Worm (Caenorhabditis elegans): ENCODE results near the gene zif-1.

DNA sequence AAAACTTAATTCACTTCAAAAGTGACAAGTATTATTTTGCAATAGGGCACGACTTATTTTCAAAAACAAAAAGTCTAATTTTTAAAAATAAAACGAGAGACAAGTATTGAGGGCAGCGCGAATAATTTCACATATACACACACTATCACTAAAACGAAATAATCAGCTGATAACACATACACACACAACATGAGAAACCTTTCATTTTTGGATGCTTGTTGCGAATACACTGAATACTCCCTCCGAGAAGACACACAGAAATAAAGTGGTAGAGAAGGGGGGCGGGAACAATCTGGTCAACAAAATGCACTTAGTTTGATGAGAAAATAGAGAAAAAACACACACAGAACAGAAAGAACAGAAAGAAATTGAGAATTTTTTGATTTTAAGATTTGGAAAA is 18.2 kb upstream of the zif-1 start:
- no peak for TF ChIP-seq pha-4 (tag; optimal IDR thresholded peaks at IDR 0.05)
- TF ChIP-seq gei-17 (GFP tag; optimal IDR thresholded peaks at IDR 0.05), result no peak
- TF ChIP-seq nfya-1 (tag; optimal IDR thresholded peaks at IDR 0.05; ENCODE audit: borderline replicate concordance, insufficient read depth), result no peak
- no peak for TF ChIP-seq pbrm-1 (GFP tag; IDR thresholded peaks at IDR 0.05)
- no peak for TF ChIP-seq lin-40 (tag; optimal IDR thresholded peaks at IDR 0.05)
- no peak for TF ChIP-seq efl-1 (GFP tag; optimal IDR thresholded peaks at IDR 0.05)
- TF ChIP-seq Y53G8AR.9 (GFP tag; conservative IDR thresholded peaks at IDR 0.05), result no peak
- no peak for TF ChIP-seq snpc-4 (GFP tag; optimal IDR thresholded peaks at IDR 0.05)
- TF ChIP-seq snpc-4 (tag; optimal IDR thresholded peaks at IDR 0.05), result no peak
- TF ChIP-seq hlh-12 (tag; optimal IDR thresholded peaks at IDR 0.05), result no peak
- no peak for TF ChIP-seq ets-4 (GFP tag; optimal IDR thresholded peaks at IDR 0.05)
- TF ChIP-seq mxl-1 (tag; optimal IDR thresholded peaks at IDR 0.05), result no peak
- no peak for TF ChIP-seq Y67H2A.10 (GFP tag; conservative IDR thresholded peaks at IDR 0.05)
- TF ChIP-seq chd-7 (tag; optimal IDR thresholded peaks at IDR 0.05), result no peak
